Fruit fly (Drosophila melanogaster) whole organism, embryonic: ENCODE results near the gene Kap3.

Experiments
- Aef1 ChIP-seq: fragments of 200-800 bp; sonication (Bioruptor generic); IDR thresholded peaks from 3 replicates; pipeline ENCODE4 v1.3.6; 2022; ENCODE audit warnings: missing biosample characterization, missing genetic modification characterization
- CG11085 ChIP-seq: fragments of 200-800 bp; sonication (Bioruptor generic); IDR thresholded peaks from 2 replicates; pipeline ENCODE4 v1.3.6; 2022; ENCODE audit warnings: missing biosample characterization, missing genetic modification characterization
- CG11456 ChIP-seq: fragments of 200-800 bp; sonication (Bioruptor generic); IDR thresholded peaks from 3 replicates; pipeline ENCODE4 v1.3.6; 2022; ENCODE audit warnings: missing biosample characterization, missing genetic modification characterization
- CG12236 ChIP-seq: fragments of 200-800 bp; sonication (Bioruptor generic); optimal IDR thresholded peaks from 2 replicates; lab custom pipeline; 2016; ENCODE audit warnings: missing biosample characterization, missing genetic modification characterization
- CG12942 ChIP-seq: fragments of 200-800 bp; sonication (Bioruptor generic); optimal IDR thresholded peaks from 3 replicates; lab custom pipeline; 2016; ENCODE audit warnings: missing biosample characterization, missing genetic modification characterization
- CG14710 ChIP-seq: fragments of 200-800 bp; sonication (Bioruptor generic); optimal IDR thresholded peaks from 3 replicates; lab custom pipeline; 2019; ENCODE audit warnings: missing biosample characterization, mild to moderate bottlenecking, missing genetic modification characterization, moderate library complexity
- CG15479 ChIP-seq: fragments of 200-800 bp; sonication (Bioruptor generic); optimal IDR thresholded peaks from 3 replicates; lab custom pipeline; 2019; ENCODE audit warnings: missing biosample characterization, mild to moderate bottlenecking, missing genetic modification characterization, moderate library complexity
- CG15696 ChIP-seq: fragments of 200-800 bp; sonication (Bioruptor generic); optimal IDR thresholded peaks from 2 replicates; lab custom pipeline; 2019; ENCODE audit warnings: missing biosample characterization, mild to moderate bottlenecking, missing genetic modification characterization, moderate library complexity
- CG17829 ChIP-seq: fragments of 200-800 bp; optimal IDR thresholded peaks from 2 replicates; lab custom pipeline; 2019; ENCODE audit warnings: missing biosample characterization, mild to moderate bottlenecking, missing genetic modification characterization, moderate library complexity
- CG2129 ChIP-seq: fragments of 200-800 bp; sonication (Bioruptor generic); IDR thresholded peaks from 2 replicates; pipeline ENCODE4 v1.3.6; 2022; ENCODE audit warnings: missing biosample characterization, missing genetic modification characterization; ENCODE audit not compliant: partially characterized antibody
- CG30403 ChIP-seq: fragments of 200-800 bp; sonication (Bioruptor generic); optimal IDR thresholded peaks from 3 replicates; lab custom pipeline; 2016; ENCODE audit warnings: missing biosample characterization, missing genetic modification characterization
- CG32767 ChIP-seq: fragments of 200-800 bp; sonication (Bioruptor generic); IDR thresholded peaks from 2 replicates; pipeline ENCODE4 v1.3.6; 2022; ENCODE audit warnings: missing biosample characterization, missing genetic modification characterization
- CG34376 ChIP-seq: fragments of 200-800 bp; sonication (Bioruptor generic); optimal IDR thresholded peaks from 2 replicates; lab custom pipeline; 2018; ENCODE audit warnings: missing biosample characterization, mild to moderate bottlenecking, missing genetic modification characterization
- CG3838 ChIP-seq: fragments of 200-800 bp; sonication (Bioruptor generic); optimal IDR thresholded peaks from 3 replicates; lab custom pipeline; 2016; ENCODE audit warnings: missing biosample characterization, missing genetic modification characterization
- CG3995 ChIP-seq: fragments of 200-800 bp; sonication (Bioruptor generic); optimal IDR thresholded peaks from 3 replicates; lab custom pipeline; 2016; ENCODE audit warnings: missing biosample characterization, missing genetic modification characterization
- CG42726 ChIP-seq: fragments of 200-800 bp; sonication (Bioruptor generic); IDR thresholded peaks from 2 replicates; pipeline ENCODE4 v1.3.6; 2022; ENCODE audit warnings: missing biosample characterization, missing genetic modification characterization; ENCODE audit not compliant: partially characterized antibody
- CG4282 ChIP-seq: fragments of 200-800 bp; sonication (Bioruptor generic); optimal IDR thresholded peaks from 2 replicates; lab custom pipeline; 2016; ENCODE audit warnings: missing biosample characterization, missing genetic modification characterization
- CG5180 ChIP-seq: fragments of 200-800 bp; sonication (Bioruptor generic); optimal IDR thresholded peaks from 3 replicates; lab custom pipeline; 2017; ENCODE audit warnings: missing biosample characterization, missing genetic modification characterization, mild to moderate bottlenecking, moderate library complexity, missing genetic modification reagents
- CG6683 ChIP-seq: fragments of 200-800 bp; sonication (Bioruptor generic); optimal IDR thresholded peaks from 2 replicates; lab custom pipeline; 2017; ENCODE audit warnings: missing biosample characterization, mild to moderate bottlenecking, missing genetic modification characterization, missing genetic modification reagents
- CG7786 ChIP-seq: fragments of 200-800 bp; sonication (Bioruptor generic); optimal IDR thresholded peaks from 2 replicates; lab custom pipeline; 2016; ENCODE audit warnings: missing biosample characterization, missing genetic modification characterization
- Dbx ChIP-seq: fragments of 200-800 bp; sonication (Bioruptor generic); IDR thresholded peaks from 3 replicates; pipeline ENCODE4 v1.3.6; 2022; ENCODE audit warnings: missing biosample characterization, missing genetic modification characterization
- Elba2 ChIP-seq: fragments of 200-800 bp; sonication (Bioruptor generic); optimal IDR thresholded peaks from 3 replicates; lab custom pipeline; 2016; ENCODE audit warnings: missing biosample characterization, missing genetic modification characterization
- Myb ChIP-seq: fragments of 200-800 bp; sonication (Bioruptor generic); optimal IDR thresholded peaks from 2 replicates; lab custom pipeline; 2016; ENCODE audit warnings: missing biosample characterization, missing genetic modification characterization
- NFAT ChIP-seq: fragments of 200-800 bp; sonication (Bioruptor generic); IDR thresholded peaks from 2 replicates; pipeline ENCODE4 v1.3.6; 2022; ENCODE audit warnings: missing biosample characterization, missing genetic modification characterization
- Oaz ChIP-seq: fragments of 200-800 bp; sonication (Bioruptor generic); IDR thresholded peaks from 2 replicates; pipeline ENCODE4 v1.3.6; 2022; ENCODE audit warnings: missing biosample characterization, missing genetic modification characterization
- Oli ChIP-seq: fragments of 200-800 bp; sonication (Bioruptor generic); optimal IDR thresholded peaks from 2 replicates; lab custom pipeline; 2018; ENCODE audit warnings: missing biosample characterization, mild to moderate bottlenecking, missing genetic modification characterization, moderate library complexity
- Rfx ChIP-seq: fragments of 200-800 bp; sonication (Bioruptor generic); IDR thresholded peaks from 2 replicates; pipeline ENCODE4 v1.3.6; 2022; ENCODE audit warnings: missing biosample characterization, missing genetic modification characterization
- Scr ChIP-seq: fragments of 200-800 bp; sonication (Bioruptor generic); IDR thresholded peaks from 2 replicates; pipeline ENCODE4 v1.3.6; 2022; ENCODE audit warnings: missing biosample characterization, missing genetic modification characterization; ENCODE audit not compliant: partially characterized antibody
- Sry-β ChIP-seq: fragments of 200-800 bp; sonication (Bioruptor generic); optimal IDR thresholded peaks from 2 replicates; lab custom pipeline; 2018; ENCODE audit warnings: missing biosample characterization, mild to moderate bottlenecking, missing genetic modification characterization, moderate library complexity
- YL-1 ChIP-seq: fragments of 200-800 bp; sonication (Bioruptor generic); optimal IDR thresholded peaks from 3 replicates; lab custom pipeline; 2017; ENCODE audit warnings: missing biosample characterization, mild to moderate bottlenecking, missing genetic modification characterization
- ap ChIP-seq: fragments of 200-800 bp; sonication (Bioruptor generic); IDR thresholded peaks from 2 replicates; pipeline ENCODE4 v1.3.6; 2022; ENCODE audit warnings: missing biosample characterization, missing genetic modification characterization
- bcd ChIP-seq: fragments of 200-800 bp; sonication (Bioruptor generic); optimal IDR thresholded peaks from 2 replicates; lab custom pipeline; 2017; ENCODE audit warnings: missing biosample characterization, mild to moderate bottlenecking, missing genetic modification characterization
- chm ChIP-seq: fragments of 200-800 bp; sonication (Bioruptor generic); IDR thresholded peaks from 2 replicates; pipeline ENCODE4 v1.3.6; 2022; ENCODE audit warnings: missing biosample characterization, missing genetic modification characterization
- crol ChIP-seq: fragments of 200-800 bp; sonication (Bioruptor generic); IDR thresholded peaks from 2 replicates; pipeline ENCODE4 v1.3.6; 2022; ENCODE audit warnings: missing biosample characterization, missing genetic modification characterization
- fu2 ChIP-seq: fragments of 200-800 bp; sonication (Bioruptor generic); optimal IDR thresholded peaks from 2 replicates; lab custom pipeline; 2016; ENCODE audit warnings: missing biosample characterization, missing genetic modification characterization
- gsb-n ChIP-seq: fragments of 200-800 bp; sonication (Bioruptor generic); optimal IDR thresholded peaks from 3 replicates; lab custom pipeline; 2018; ENCODE audit warnings: missing biosample characterization, mild to moderate bottlenecking, missing genetic modification characterization
- jumu ChIP-seq: fragments of 200-800 bp; sonication (Bioruptor generic); optimal IDR thresholded peaks from 3 replicates; lab custom pipeline; 2016; ENCODE audit warnings: missing biosample characterization, missing genetic modification characterization
- lilli ChIP-seq: fragments of 200-800 bp; sonication (Bioruptor generic); optimal IDR thresholded peaks from 3 replicates; lab custom pipeline; 2016; ENCODE audit warnings: missing biosample characterization, missing genetic modification characterization
- mam ChIP-seq: fragments of 200-800 bp; sonication (Bioruptor generic); optimal IDR thresholded peaks from 3 replicates; lab custom pipeline; 2016; ENCODE audit warnings: missing biosample characterization, missing genetic modification characterization
- nerfin-2 ChIP-seq: fragments of 200-800 bp; sonication (Bioruptor generic); IDR thresholded peaks from 2 replicates; pipeline ENCODE4 v1.3.6; 2022; ENCODE audit warnings: missing biosample characterization, missing genetic modification characterization; ENCODE audit not compliant: partially characterized antibody
- onecut ChIP-seq: fragments of 200-800 bp; sonication (Bioruptor generic); IDR thresholded peaks from 2 replicates; pipeline ENCODE4 v1.3.6; 2022; ENCODE audit warnings: missing biosample characterization, missing genetic modification characterization
- otp ChIP-seq: fragments of 200-800 bp; sonication (Bioruptor generic); IDR thresholded peaks from 3 replicates; pipeline ENCODE4, ENCODE4 v1.3.6; 2022; ENCODE audit warnings: missing biosample characterization, missing genetic modification characterization
- pho ChIP-seq: fragments of 200-800 bp; sonication (Bioruptor generic); optimal IDR thresholded peaks from 2 replicates; lab custom pipeline; 2016; ENCODE audit warnings: missing biosample characterization, missing genetic modification characterization
- ranshi ChIP-seq: fragments of 200-800 bp; sonication (Bioruptor generic); IDR thresholded peaks from 2 replicates; pipeline ENCODE4 v1.3.6; 2022; ENCODE audit warnings: missing biosample characterization, missing genetic modification characterization
- schlank ChIP-seq: fragments of 200-800 bp; sonication (Bioruptor generic); optimal IDR thresholded peaks from 2 replicates; lab custom pipeline; 2018; ENCODE audit warnings: missing biosample characterization, mild to moderate bottlenecking, missing genetic modification characterization
- sna ChIP-seq: fragments of 200-800 bp; sonication (Bioruptor generic); IDR thresholded peaks from 2 replicates; pipeline ENCODE4 v1.3.6; 2022; ENCODE audit warnings: missing biosample characterization, missing genetic modification characterization; ENCODE audit not compliant: partially characterized antibody
- tap ChIP-seq: fragments of 200-800 bp; optimal IDR thresholded peaks from 3 replicates; lab custom pipeline; 2019; ENCODE audit warnings: missing biosample characterization, mild to moderate bottlenecking, missing genetic modification characterization, moderate library complexity
- unpg ChIP-seq: fragments of 200-800 bp; sonication (Bioruptor generic); optimal IDR thresholded peaks from 3 replicates; lab custom pipeline; 2018; ENCODE audit warnings: missing biosample characterization, mild to moderate bottlenecking, missing genetic modification characterization, moderate library complexity
- wdn ChIP-seq: fragments of 200-800 bp; sonication (Bioruptor generic); IDR thresholded peaks from 2 replicates; pipeline ENCODE4 v1.3.6; 2022; ENCODE audit warnings: missing biosample characterization, missing genetic modification characterization
- zf30C ChIP-seq: fragments of 200-800 bp; sonication (Bioruptor generic); optimal IDR thresholded peaks from 3 replicates; lab custom pipeline; 2018; ENCODE audit warnings: missing biosample characterization, mild to moderate bottlenecking, missing genetic modification characterization

Gene Kap3

DNA sequence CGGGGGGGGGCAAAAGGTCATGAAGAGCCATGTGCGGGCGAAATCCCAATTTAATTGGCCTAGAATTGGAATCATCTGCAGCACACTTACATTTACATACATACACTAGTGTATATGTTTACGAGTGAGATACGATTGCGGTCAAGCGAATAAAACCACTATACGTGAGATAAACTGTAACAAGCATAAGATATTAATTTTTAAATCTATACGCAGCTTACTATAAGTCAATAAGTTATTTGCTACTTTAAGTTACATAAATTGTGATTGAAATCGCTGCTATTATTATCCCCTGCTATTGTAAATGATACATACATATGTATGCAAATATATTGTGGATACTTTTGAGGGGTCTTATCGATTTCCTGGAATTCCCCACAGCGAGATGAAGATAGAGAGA lies 39.3 kb upstream of the Kap3 start (continued):
- no peak for TF ChIP-seq CG3838 (GFP tag; lab: Kevin White, UChicago)
- TF ChIP-seq unpg (GFP tag; lab: Kevin White, UChicago) = peak; percentile 58
- TF ChIP-seq nerfin-2 (GFP tag; lab: Robert Waterston, UW) = no peak
- TF ChIP-seq CG17829 (tag; lab: Kevin White, UChicago) = peak; percentile 25
- TF ChIP-seq CG12942 (GFP tag; lab: Kevin White, UChicago) = no peak
- TF ChIP-seq Scr (GFP tag; lab: Robert Waterston, UW) = no peak
- TF ChIP-seq crol (GFP tag; lab: Robert Waterston, UW) = no peak
- 0 out of 3 replicates have a peak, but pooled peaks have one; percentile 50 for TF ChIP-seq CG11456 (GFP tag; lab: Robert Waterston, UW)
- TF ChIP-seq chm (GFP tag; lab: Robert Waterston, UW) = peak; percentile 33; the same call in 1 of the 2 replicates
- TF ChIP-seq YL-1 (GFP tag; lab: Kevin White, UChicago) = no peak
- peak; percentile 36 for TF ChIP-seq lilli (GFP tag; lab: Kevin White, UChicago)
- no peak for TF ChIP-seq pho (GFP tag; lab: Kevin White, UChicago)
- TF ChIP-seq CG6683 (GFP tag; lab: Kevin White, UChicago) = no peak
- TF ChIP-seq sna (GFP tag; lab: Robert Waterston, UW) = no peak
- TF ChIP-seq wdn = 0 out of 2 replicates have a peak, but pooled peaks have one; percentile 10
- TF ChIP-seq CG34376 (GFP tag; lab: Kevin White, UChicago) = no peak
- no peak for TF ChIP-seq CG5180 (GFP tag; lab: Kevin White, UChicago)
- peak; percentile 7 for TF ChIP-seq Oli (tag; lab: Kevin White, UChicago)
- no peak for TF ChIP-seq schlank
- peak; percentile 54; the same call in 1 of the 2 replicates for TF ChIP-seq ranshi (GFP tag; lab: Robert Waterston, UW)
- no peak for TF ChIP-seq zf30C
- no peak for TF ChIP-seq CG12236 (GFP tag; lab: Kevin White, UChicago)
- no peak for TF ChIP-seq otp (GFP tag; lab: Robert Waterston, UW)
- no peak for TF ChIP-seq CG7786 (GFP tag; lab: Kevin White, UChicago)
- peak; percentile 19; the same call in 1 of the 2 replicates for TF ChIP-seq ap (GFP tag; lab: Robert Waterston, UW)
- no peak for TF ChIP-seq CG3995
- TF ChIP-seq CG15479 (GFP tag; lab: Kevin White, UChicago) = no peak
- no peak for TF ChIP-seq Sry-β
- no peak for TF ChIP-seq CG4282 (GFP tag; lab: Kevin White, UChicago)
- TF ChIP-seq NFAT (GFP tag; lab: Robert Waterston, UW) = peak; percentile 42; the same call in 1 of the 2 replicates
- no peak for TF ChIP-seq CG30403 (GFP tag; lab: Kevin White, UChicago)
- peak; percentile 58; the same call in 2 of the 3 replicates for TF ChIP-seq Dbx (GFP tag; lab: Robert Waterston, UW)
- TF ChIP-seq CG42726 (GFP tag; lab: Robert Waterston, UW) = no peak
- TF ChIP-seq onecut (GFP tag; lab: Robert Waterston, UW) = 0 out of 2 replicates have a peak, but pooled peaks have one; percentile 18
- no peak for TF ChIP-seq Elba2 (GFP tag; lab: Kevin White, UChicago)
- TF ChIP-seq Oaz = peak; percentile 40; the same call in 1 of the 2 replicates
- TF ChIP-seq CG14710 (tag; lab: Kevin White, UChicago) = no peak
- TF ChIP-seq CG2129 (GFP tag; lab: Robert Waterston, UW) = no peak
- no peak for TF ChIP-seq Myb (GFP tag; lab: Kevin White, UChicago)
- TF ChIP-seq mam = peak; percentile 50
- peak; percentile 57 for TF ChIP-seq tap (tag; lab: Kevin White, UChicago)
- TF ChIP-seq fu2 (GFP tag; lab: Kevin White, UChicago) = no peak
- no peak for TF ChIP-seq CG32767 (GFP tag; lab: Robert Waterston, UW)
- TF ChIP-seq Aef1 = peak; percentile 40; the same call in 1 of the 3 replicates
- TF ChIP-seq gsb-n = no peak
- TF ChIP-seq CG11085 (GFP tag; lab: Robert Waterston, UW) = no peak
- no peak for TF ChIP-seq jumu (GFP tag; lab: Kevin White, UChicago)
- TF ChIP-seq Rfx (GFP tag; lab: Robert Waterston, UW) = peak; percentile 52; the same call in 1 of the 2 replicates
- TF ChIP-seq CG15696 (tag; lab: Kevin White, UChicago) = no peak
- no peak for TF ChIP-seq bcd (GFP tag; lab: Kevin White, UChicago)
